Worm (Caenorhabditis elegans): ENCODE measurements around the gene C24H10.2.

DNA sequence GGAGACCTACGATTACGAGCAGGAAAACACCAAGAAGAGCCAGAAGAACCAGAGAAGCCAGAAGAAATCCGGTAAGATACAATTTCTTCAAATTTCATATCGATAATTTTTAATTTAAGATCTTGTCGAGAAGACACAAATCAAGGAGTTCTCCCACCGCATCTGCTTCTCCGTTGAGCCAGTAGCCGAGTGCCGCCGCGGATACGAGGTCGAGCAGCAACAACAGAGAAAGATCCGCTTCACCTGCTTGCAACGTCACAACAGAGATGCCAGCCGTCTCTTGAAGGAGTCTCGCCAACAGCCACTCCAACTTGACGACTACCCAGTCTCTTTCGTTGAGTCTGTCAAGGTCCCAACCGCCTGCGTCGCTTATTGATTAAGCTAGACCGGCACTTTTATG lies 41.3 kb downstream of the C24H10.2 start:
- TF ChIP-seq him-1 (tag; optimal IDR thresholded peaks at IDR 0.05) (no peak), W03F9.2 (tag; optimal IDR thresholded peaks at IDR 0.05) (no peak), dao-5 (tag; optimal IDR thresholded peaks at IDR 0.05) (no peak)
